Worm (Caenorhabditis elegans) whole organism, late embryonic: Measurements from ENCODE around the gene F54H5.14.

Source experiments
- che-1 ChIP-seq: sonication (generic microtip); optimal IDR thresholded peaks from 2 replicates; lab custom pipeline; 2016; ENCODE audit warnings: mild to moderate bottlenecking, missing genetic modification characterization, missing compliant biosample characterization
- dmd-4 ChIP-seq: sonication (generic microtip); optimal IDR thresholded peaks from 2 replicates; lab custom pipeline; 2016; ENCODE audit warnings: borderline replicate concordance, missing genetic modification characterization, missing compliant biosample characterization

ce11 chrII:6629775-6630174 lies 4.6 kb upstream of the F54H5.14 start:
- TF ChIP-seq dmd-4 (tag; lab: Kevin White, UChicago) (no peak), che-1 (tag; lab: Kevin White, UChicago) (no peak)
